Worm (Caenorhabditis elegans) whole organism, L4 larva: Measurements from ENCODE around the gene srz-83.

ENCODE experiments used
- D1046.2 ChIP-seq: fragments of 200-800 bp; sonication (Bioruptor generic); IDR thresholded peaks from 2 replicates; pipeline ENCODE4 v1.3.6; 2022; ENCODE audit warnings: missing genetic modification characterization, missing compliant biosample characterization
- T26A8.4 ChIP-seq: fragments of 200-800 bp; sonication (Bioruptor generic); IDR thresholded peaks from 2 replicates; pipeline ENCODE4 v1.3.6; 2022; ENCODE audit warnings: missing genetic modification characterization, missing compliant biosample characterization
- Y48G9A.11 ChIP-seq: fragments of 200-800 bp; sonication (Bioruptor generic); IDR thresholded peaks from 2 replicates; pipeline ENCODE4 v1.3.6; 2022; ENCODE audit warnings: missing genetic modification reagents, missing genetic modification characterization, missing compliant biosample characterization
- Y5F2A.4 ChIP-seq: fragments of 200-800 bp; sonication (Bioruptor generic); optimal IDR thresholded peaks from 2 replicates; lab custom pipeline; 2018; ENCODE audit warnings: mild to moderate bottlenecking, missing genetic modification characterization, missing compliant biosample characterization
- aha-1 ChIP-seq: fragments of 150-350 bp; peaks from one replicate; lab custom pipeline; 2014; ENCODE audit warnings: missing biosample characterization, missing genetic modification characterization
- ceh-28 ChIP-seq: fragments of 150-350 bp; optimal IDR thresholded peaks from 2 replicates; lab custom pipeline; 2014; ENCODE audit warnings: missing biosample characterization, missing genetic modification reagents, missing genetic modification characterization
- ceh-44 ChIP-seq: fragments of 200-800 bp; sonication (Bioruptor generic); IDR thresholded peaks from 2 replicates; pipeline ENCODE4 v1.3.6; 2022; ENCODE audit warnings: missing genetic modification reagents, missing genetic modification characterization, missing compliant biosample characterization
- cey-2 ChIP-seq: sonication (generic microtip); optimal IDR thresholded peaks from 3 replicates; lab custom pipeline; 2017; ENCODE audit warnings: missing genetic modification characterization, mild to moderate bottlenecking, missing compliant biosample characterization, antibody characterized with exemption, borderline replicate concordance; ENCODE audit not compliant: insufficient read depth
- ctbp-1 ChIP-seq: fragments of 200-800 bp; sonication (Bioruptor generic); IDR thresholded peaks from 2 replicates; pipeline ENCODE4 v1.3.6; 2022; ENCODE audit warnings: missing genetic modification reagents, missing genetic modification characterization, missing compliant biosample characterization
- daf-16 ChIP-seq, 3 experiments: sonication (generic microtip); optimal IDR thresholded peaks; 2 replicates each; lab custom pipeline; 2016 to 2017; ENCODE audit warnings: missing genetic modification characterization in 3 of 3, missing genetic modification reagents in 3 of 3, mild to moderate bottlenecking in 2 of 3, missing compliant biosample characterization in 2 of 3, missing biosample characterization in 1 of 3, moderate library complexity in 1 of 3
- dmd-6 ChIP-seq: fragments of 200-800 bp; sonication (Bioruptor generic); IDR thresholded peaks from 2 replicates; pipeline ENCODE4 v1.3.6; 2022; ENCODE audit warnings: missing genetic modification reagents, missing genetic modification characterization, missing compliant biosample characterization
- dpl-1 ChIP-seq: fragments of 150-350 bp; optimal IDR thresholded peaks from 2 replicates; lab custom pipeline; 2014; ENCODE audit warnings: missing biosample characterization, missing genetic modification reagents, missing genetic modification characterization
- duxl-1 ChIP-seq: sonication (generic microtip); optimal IDR thresholded peaks from 2 replicates; lab custom pipeline; 2016; ENCODE audit warnings: mild to moderate bottlenecking, missing genetic modification characterization, moderate library complexity, missing compliant biosample characterization; ENCODE audit not compliant: poor library complexity
- dve-1 ChIP-seq: sonication (generic microtip); optimal IDR thresholded peaks from 2 replicates; lab custom pipeline; 2017; ENCODE audit warnings: antibody characterized with exemption, mild to moderate bottlenecking, missing genetic modification characterization, missing compliant biosample characterization; ENCODE audit not compliant: insufficient read depth
- egl-43 ChIP-seq: fragments of 200-800 bp; sonication (Bioruptor generic); IDR thresholded peaks from 2 replicates; pipeline ENCODE4 v1.3.6; 2022; ENCODE audit warnings: missing genetic modification reagents, missing genetic modification characterization, missing compliant biosample characterization
- fkh-10 ChIP-seq: fragments of 150-350 bp; optimal IDR thresholded peaks from 2 replicates; lab custom pipeline; 2014; ENCODE audit warnings: missing biosample characterization, missing genetic modification reagents, missing genetic modification characterization
- hif-1 ChIP-seq, 2 experiments: sonication (generic microtip); optimal IDR thresholded peaks; 2 replicates each; lab custom pipeline; 2016 to 2017; ENCODE audit warnings: missing compliant biosample characterization in 2 of 2, missing genetic modification characterization in 2 of 2, missing genetic modification reagents in 2 of 2, missing genotype in 2 of 2, mild to moderate bottlenecking in 1 of 2
- hlh-11 ChIP-seq: fragments of 200-800 bp; sonication (Bioruptor generic); optimal IDR thresholded peaks from 2 replicates; lab custom pipeline; 2018; ENCODE audit warnings: mild to moderate bottlenecking, missing genetic modification characterization, missing compliant biosample characterization
- hlh-30 ChIP-seq: sonication (generic microtip); optimal IDR thresholded peaks from 2 replicates; lab custom pipeline; 2017; ENCODE audit warnings: antibody characterized with exemption, mild to moderate bottlenecking, missing genetic modification characterization, missing compliant biosample characterization; ENCODE audit not compliant: insufficient read depth
- hmg-1.1 ChIP-seq: fragments of 200-800 bp; sonication (Bioruptor generic); IDR thresholded peaks from 2 replicates; pipeline ENCODE4 v1.3.6; 2022; ENCODE audit warnings: missing genetic modification reagents, missing genetic modification characterization, missing compliant biosample characterization
- lim-7 ChIP-seq: fragments of 200-800 bp; sonication (Bioruptor generic); IDR thresholded peaks from 2 replicates; pipeline ENCODE4 v1.3.6; 2022; ENCODE audit warnings: missing genetic modification characterization, missing compliant biosample characterization
- lin-38 ChIP-seq: fragments of 200-800 bp; sonication (Bioruptor generic); IDR thresholded peaks from 2 replicates; pipeline ENCODE4 v1.3.6; 2022; ENCODE audit warnings: missing genetic modification reagents, missing genetic modification characterization, missing compliant biosample characterization
- lsy-2 ChIP-seq, 2 experiments: fragments of 150-350 bp in 1 of 2; sonication (generic microtip) in 1 of 2; optimal IDR thresholded peaks; 2 replicates each; lab custom pipeline; 2014 to 2017; ENCODE audit warnings: missing biosample characterization in 2 of 2, missing genetic modification characterization in 2 of 2
- madf-9 ChIP-seq: fragments of 200-800 bp; sonication (Bioruptor generic); conservative IDR thresholded peaks from 2 replicates; pipeline ENCODE4 v1.3.6; 2022; ENCODE audit warnings: missing genetic modification reagents, missing genetic modification characterization, missing compliant biosample characterization
- mdl-1 ChIP-seq, 2 experiments: fragments of 150-350 bp in 1 of 2; sonication (generic microtip) in 1 of 2; optimal IDR thresholded peaks; 2 replicates each; lab custom pipeline; 2014 to 2017; ENCODE audit warnings: missing biosample characterization in 2 of 2, missing genetic modification characterization in 2 of 2
- mep-1 ChIP-seq: fragments of 150-350 bp; sonication (generic microtip); optimal IDR thresholded peaks from 3 replicates; lab custom pipeline; 2014; ENCODE audit warnings: missing biosample characterization, missing genetic modification characterization
- mes-2 ChIP-seq: sonication (generic microtip); optimal IDR thresholded peaks from 2 replicates; lab custom pipeline; 2016; ENCODE audit warnings: missing genotype, mild to moderate bottlenecking, missing genetic modification characterization, missing compliant biosample characterization; ENCODE audit not compliant: poor library complexity, severe bottlenecking
- mxl-3 ChIP-seq: fragments of 200-800 bp; sonication (Bioruptor generic); optimal IDR thresholded peaks from 2 replicates; lab custom pipeline; 2018; ENCODE audit warnings: mild to moderate bottlenecking, missing genetic modification characterization, missing compliant biosample characterization
- nhr-11 ChIP-seq: fragments of 150-350 bp; optimal IDR thresholded peaks from 2 replicates; lab custom pipeline; 2014; ENCODE audit warnings: missing biosample characterization, missing genetic modification characterization
- nhr-25 ChIP-seq: sonication (generic microtip); optimal IDR thresholded peaks from 2 replicates; lab custom pipeline; 2017; ENCODE audit warnings: missing genetic modification characterization, mild to moderate bottlenecking, missing compliant biosample characterization, antibody characterized with exemption, moderate library complexity, borderline replicate concordance; ENCODE audit not compliant: insufficient read depth
- nhr-28 ChIP-seq: fragments of 150-350 bp; optimal IDR thresholded peaks from 2 replicates; lab custom pipeline; 2014; ENCODE audit warnings: missing biosample characterization, missing genetic modification characterization
- nhr-6 ChIP-seq: fragments of 150-350 bp; optimal IDR thresholded peaks from 2 replicates; lab custom pipeline; 2014; ENCODE audit warnings: missing biosample characterization, missing genetic modification characterization
- nhr-76 ChIP-seq: fragments of 150-350 bp; optimal IDR thresholded peaks from 2 replicates; lab custom pipeline; 2014; ENCODE audit warnings: missing biosample characterization, missing genetic modification characterization
- rbr-2 ChIP-seq: sonication (generic microtip); optimal IDR thresholded peaks from 2 replicates; lab custom pipeline; 2016; ENCODE audit warnings: missing genotype, missing genetic modification characterization, missing compliant biosample characterization
- set-16 ChIP-seq: fragments of 200-800 bp; sonication (Bioruptor generic); IDR thresholded peaks from 2 replicates; pipeline ENCODE4 v1.3.6; 2022; ENCODE audit warnings: missing genetic modification reagents, missing genetic modification characterization, missing compliant biosample characterization
- tag-97 ChIP-seq: fragments of 200-800 bp; sonication (Bioruptor generic); IDR thresholded peaks from 2 replicates; pipeline ENCODE4 v1.3.6; 2022; ENCODE audit warnings: missing genetic modification characterization, missing compliant biosample characterization
- unc-62 ChIP-seq, 3 experiments: fragments of 150-350 bp in 1 of 3; sonication (generic microtip); optimal IDR thresholded peaks in 2 of 3; peaks in 1 of 3; 1 replicate in 1 of 3; 2 replicates in 2 of 3; lab custom pipeline; 2014 to 2017; ENCODE audit warnings: missing biosample characterization in 3 of 3, missing genetic modification characterization in 3 of 3, missing genetic modification reagents in 3 of 3, missing genotype in 1 of 3

The srz-83 gene

ce11 chrIV:3515412-3516046 is 11.3 kb downstream of the srz-83 start:
- no peak for TF ChIP-seq cey-2 (tag; lab: Kevin White, UChicago)
- peak in 1 of 2 experiments; percentile 96 for TF ChIP-seq unc-62 (GFP tag; optimal IDR thresholded peaks at IDR 0.05 in 1 of 2; lab: Kevin White, UChicago)
- no peak for TF ChIP-seq unc-62 (tag; optimal IDR thresholded peaks at IDR 0.05; lab: Kevin White, UChicago)
- peak; percentile 68 for TF ChIP-seq mes-2 (tag; lab: Kevin White, UChicago)
- peak; percentile 42 for TF ChIP-seq dpl-1 (GFP tag; lab: Kevin White, UChicago)
- TF ChIP-seq ceh-28 (tag; lab: Kevin White, UChicago) = peak; percentile 50
- TF ChIP-seq Y5F2A.4 (GFP tag; lab: Kevin White, UChicago) = no peak
- TF ChIP-seq T26A8.4 = 0 out of 2 replicates have a peak, but pooled peaks have one; percentile 12
- TF ChIP-seq hif-1 (tag; optimal IDR thresholded peaks at IDR 0.05; lab: Kevin White, UChicago) = peak in 1 of 2 experiments; percentile 13
- peak; percentile 60 for TF ChIP-seq hlh-30
- 0 out of 2 replicates have a peak, but pooled peaks have one; percentile 33 for TF ChIP-seq lim-7 (GFP tag; lab: Robert Waterston, UW)
- TF ChIP-seq ceh-44 (GFP tag; lab: Robert Waterston, UW) = 0 out of 2 replicates have a peak, but pooled peaks have one; percentile 6
- TF ChIP-seq mdl-1 (tag; optimal IDR thresholded peaks at IDR 0.05; lab: Kevin White, UChicago) = peak in 1 of 2 experiments; percentile 13
- peak; percentile 74 for TF ChIP-seq set-16
- peak; percentile 28 for TF ChIP-seq fkh-10
- peak; percentile 48; the same call in 1 of the 2 replicates for TF ChIP-seq lin-38 (GFP tag; lab: Robert Waterston, UW)
- no peak for TF ChIP-seq nhr-11
- TF ChIP-seq mxl-3 (GFP tag; lab: Kevin White, UChicago) = peak; percentile 43
- TF ChIP-seq dve-1 (tag; lab: Kevin White, UChicago) = peak; percentile 48
- peak; percentile 18 for TF ChIP-seq nhr-28 (tag; lab: Kevin White, UChicago)
- TF ChIP-seq nhr-25 (tag; lab: Kevin White, UChicago) = no peak
- TF ChIP-seq daf-16 (GFP tag; optimal IDR thresholded peaks at IDR 0.05; lab: Kevin White, UChicago) = no peak
- TF ChIP-seq daf-16 (tag; optimal IDR thresholded peaks at IDR 0.05; lab: Kevin White, UChicago) = no peak
- TF ChIP-seq egl-43 = peak; percentile 68; the same call in 1 of the 2 replicates
- TF ChIP-seq rbr-2 (tag; lab: Kevin White, UChicago) = peak; percentile 63
- TF ChIP-seq Y48G9A.11 (GFP tag; lab: Robert Waterston, UW) = no peak
- no peak for TF ChIP-seq nhr-6
- TF ChIP-seq hmg-1.1 (GFP tag; lab: Robert Waterston, UW) = peak; percentile 78
- TF ChIP-seq duxl-1 (tag; lab: Kevin White, UChicago) = no peak
- TF ChIP-seq aha-1 = peak; percentile 47
- TF ChIP-seq nhr-76 (tag; lab: Kevin White, UChicago) = no peak
- TF ChIP-seq hlh-11 (tag; lab: Kevin White, UChicago) = peak; percentile 51
- TF ChIP-seq mep-1 = peak; percentile 60
- 0 out of 2 replicates have a peak, but pooled peaks have one; percentile 26 for TF ChIP-seq ctbp-1 (GFP tag; lab: Robert Waterston, UW)
- TF ChIP-seq lsy-2 (tag; optimal IDR thresholded peaks at IDR 0.05; lab: Kevin White, UChicago) = peak in 1 of 2 experiments; percentile 64
- TF ChIP-seq tag-97 (GFP tag; lab: Robert Waterston, UW) = no peak
- peak; percentile 36; the same call in 1 of the 2 replicates for TF ChIP-seq dmd-6
- TF ChIP-seq madf-9 (GFP tag; lab: Robert Waterston, UW) = no peak
- no peak for TF ChIP-seq D1046.2 (GFP tag; lab: Robert Waterston, UW)
